Worm (Caenorhabditis elegans) whole organism, late embryonic: Measurements from ENCODE around the gene C30G4.4.

Experiments used
- C08G9.2 ChIP-seq: sonication (generic microtip); optimal IDR thresholded peaks from 2 replicates; lab custom pipeline; 2016; ENCODE audit warnings: mild to moderate bottlenecking, missing genetic modification characterization, moderate library complexity, missing compliant biosample characterization
- C38D4.7 ChIP-seq: fragments of 200-800 bp; sonication (Bioruptor generic); optimal IDR thresholded peaks from 2 replicates; lab custom pipeline; 2018; ENCODE audit warnings: mild to moderate bottlenecking, missing genetic modification characterization, moderate library complexity, missing compliant biosample characterization
- F13H6.1 ChIP-seq: sonication (generic microtip); optimal IDR thresholded peaks from 2 replicates; lab custom pipeline; 2016; ENCODE audit warnings: missing genetic modification characterization, missing compliant biosample characterization
- K02D7.2 ChIP-seq: sonication (generic microtip); optimal IDR thresholded peaks from 2 replicates; lab custom pipeline; 2017; ENCODE audit warnings: mild to moderate bottlenecking, missing genetic modification characterization, missing compliant biosample characterization
- T23F11.4 ChIP-seq: fragments of 200-800 bp; sonication (Bioruptor generic); optimal IDR thresholded peaks from 2 replicates; lab custom pipeline; 2018; ENCODE audit warnings: mild to moderate bottlenecking, missing genetic modification characterization, missing compliant biosample characterization
- Y22D7AL.16 ChIP-seq: sonication (generic microtip); optimal IDR thresholded peaks from 2 replicates; lab custom pipeline; 2016; ENCODE audit warnings: missing genetic modification characterization, missing compliant biosample characterization
- ahr-1 ChIP-seq: sonication (generic microtip); optimal IDR thresholded peaks from 2 replicates; lab custom pipeline; 2016; ENCODE audit warnings: missing genetic modification characterization, missing compliant biosample characterization
- ama-1 ChIP-seq: fragments of 150-350 bp; optimal IDR thresholded peaks from 2 replicates; lab custom pipeline; 2014
- ceh-18 ChIP-seq: sonication (generic microtip); optimal IDR thresholded peaks from 2 replicates; lab custom pipeline; 2016; ENCODE audit warnings: missing genetic modification characterization, missing compliant biosample characterization
- ceh-2 ChIP-seq: sonication (generic microtip); optimal IDR thresholded peaks from 2 replicates; lab custom pipeline; 2016; ENCODE audit warnings: missing genotype, missing genetic modification characterization, missing compliant biosample characterization
- ceh-24 ChIP-seq: sonication (generic microtip); optimal IDR thresholded peaks from 2 replicates; lab custom pipeline; 2016; ENCODE audit warnings: mild to moderate bottlenecking, missing genetic modification characterization, missing compliant biosample characterization
- ceh-48 ChIP-seq: sonication (generic microtip); optimal IDR thresholded peaks from 2 replicates; lab custom pipeline; 2016; ENCODE audit warnings: missing genetic modification characterization, inconsistent platforms, missing compliant biosample characterization
- ceh-6 ChIP-seq: fragments of 200-800 bp; sonication (Bioruptor generic); optimal IDR thresholded peaks from 2 replicates; lab custom pipeline; 2018; ENCODE audit warnings: mild to moderate bottlenecking, missing genetic modification characterization, missing compliant biosample characterization
- dmd-4 ChIP-seq: sonication (generic microtip); optimal IDR thresholded peaks from 2 replicates; lab custom pipeline; 2016; ENCODE audit warnings: borderline replicate concordance, missing genetic modification characterization, missing compliant biosample characterization
- elt-2 ChIP-seq: sonication (generic microtip); optimal IDR thresholded peaks from 2 replicates; lab custom pipeline; 2016; ENCODE audit warnings: missing genetic modification reagents, missing genetic modification characterization, missing compliant biosample characterization
- elt-4 ChIP-seq: sonication (generic microtip); optimal IDR thresholded peaks from 2 replicates; lab custom pipeline; 2016; ENCODE audit warnings: missing genetic modification characterization, missing compliant biosample characterization
- eyg-1 ChIP-seq: sonication (generic microtip); optimal IDR thresholded peaks from 2 replicates; lab custom pipeline; 2016; ENCODE audit warnings: missing genotype, missing genetic modification characterization, missing compliant biosample characterization
- hlh-13 ChIP-seq: fragments of 200-800 bp; sonication (Bioruptor generic); optimal IDR thresholded peaks from 2 replicates; lab custom pipeline; 2018; ENCODE audit warnings: mild to moderate bottlenecking, missing genetic modification characterization, missing compliant biosample characterization
- hlh-15 ChIP-seq: sonication (generic microtip); optimal IDR thresholded peaks from 2 replicates; lab custom pipeline; 2016; ENCODE audit warnings: missing genetic modification characterization, missing compliant biosample characterization
- hlh-30 ChIP-seq: sonication (generic microtip); optimal IDR thresholded peaks from 2 replicates; lab custom pipeline; 2017; ENCODE audit warnings: antibody characterized with exemption, missing genetic modification characterization, missing compliant biosample characterization; ENCODE audit not compliant: insufficient read depth
- hlh-8 ChIP-seq: sonication (generic microtip); optimal IDR thresholded peaks from 2 replicates; lab custom pipeline; 2016; ENCODE audit warnings: missing genotype, missing genetic modification characterization, missing compliant biosample characterization
- madf-2 ChIP-seq: sonication (generic microtip); optimal IDR thresholded peaks from 2 replicates; lab custom pipeline; 2017; ENCODE audit warnings: missing genetic modification characterization, missing compliant biosample characterization
- nfya-1 ChIP-seq: sonication (generic microtip); optimal IDR thresholded peaks from 2 replicates; lab custom pipeline; 2017; ENCODE audit warnings: missing genetic modification characterization, mild to moderate bottlenecking, missing compliant biosample characterization, antibody characterized with exemption, moderate library complexity
- nhr-232 ChIP-seq: sonication (generic microtip); optimal IDR thresholded peaks from 2 replicates; lab custom pipeline; 2016; ENCODE audit warnings: missing genetic modification characterization, missing compliant biosample characterization
- npax-4 ChIP-seq: sonication (generic microtip); optimal IDR thresholded peaks from 2 replicates; lab custom pipeline; 2016; ENCODE audit warnings: missing genetic modification characterization, missing compliant biosample characterization
- odd-2 ChIP-seq: sonication (generic microtip); optimal IDR thresholded peaks from 2 replicates; lab custom pipeline; 2017; ENCODE audit warnings: antibody characterized with exemption, mild to moderate bottlenecking, missing genetic modification characterization, missing compliant biosample characterization
- pax-1 ChIP-seq: fragments of 150-350 bp; optimal IDR thresholded peaks from 2 replicates; lab custom pipeline; 2014; ENCODE audit warnings: missing biosample characterization, missing genetic modification characterization
- pha-4 ChIP-seq: fragments of 150-350 bp; optimal IDR thresholded peaks from 2 replicates; lab custom pipeline; 2018; ENCODE audit warnings: missing biosample characterization, missing genetic modification reagents, missing genetic modification characterization
- pqm-1 ChIP-seq: sonication (generic microtip); optimal IDR thresholded peaks from 2 replicates; lab custom pipeline; 2016; ENCODE audit warnings: missing genetic modification characterization, missing compliant biosample characterization
- rnt-1 ChIP-seq: sonication (generic microtip); optimal IDR thresholded peaks from 2 replicates; lab custom pipeline; 2016; ENCODE audit warnings: missing genetic modification characterization, missing compliant biosample characterization
- sox-4 ChIP-seq: sonication (generic microtip); optimal IDR thresholded peaks from 2 replicates; lab custom pipeline; 2017; ENCODE audit warnings: mild to moderate bottlenecking, missing genetic modification characterization, inconsistent platforms, missing compliant biosample characterization
- tbx-2 ChIP-seq: sonication (generic microtip); optimal IDR thresholded peaks from 2 replicates; lab custom pipeline; 2016; ENCODE audit warnings: missing genetic modification characterization, missing compliant biosample characterization
- tbx-7 ChIP-seq: sonication (generic microtip); optimal IDR thresholded peaks from 2 replicates; lab custom pipeline; 2016; ENCODE audit warnings: missing genotype, missing genetic modification characterization, missing compliant biosample characterization
- ttx-3 ChIP-seq: sonication (generic microtip); optimal IDR thresholded peaks from 2 replicates; lab custom pipeline; 2016; ENCODE audit warnings: missing genetic modification reagents, missing genetic modification characterization, missing compliant biosample characterization
- unc-3 ChIP-seq, 2 experiments: fragments of 200-800 bp in 1 of 2; sonication (Bioruptor generic) in 1 of 2; sonication (generic microtip) in 1 of 2; conservative IDR thresholded peaks in 1 of 2; optimal IDR thresholded peaks in 1 of 2; 2 replicates each; pipeline versions ENCODE4 v1.3.6 to Lab custom; 2016 to 2022; ENCODE audit warnings: missing compliant biosample characterization in 2 of 2, missing genetic modification characterization in 2 of 2, missing genetic modification reagents in 1 of 2
- unc-42 ChIP-seq: sonication (generic microtip); optimal IDR thresholded peaks from 2 replicates; lab custom pipeline; 2016; ENCODE audit warnings: missing genotype, missing genetic modification characterization, missing compliant biosample characterization
- unc-55 ChIP-seq: sonication (generic microtip); optimal IDR thresholded peaks from 2 replicates; lab custom pipeline; 2017; ENCODE audit warnings: missing biosample characterization, missing genetic modification reagents, missing genetic modification characterization
- unc-86 ChIP-seq: sonication (generic microtip); optimal IDR thresholded peaks from 2 replicates; lab custom pipeline; 2016; ENCODE audit warnings: missing genetic modification characterization, missing compliant biosample characterization
- ztf-16 ChIP-seq: sonication (generic microtip); optimal IDR thresholded peaks from 2 replicates; lab custom pipeline; 2017; ENCODE audit warnings: missing genetic modification characterization, missing compliant biosample characterization

The C30G4.4 gene

ce11 chrX:17042946-17043345, 29.0 kb downstream of the C30G4.4 start, which contains the start of gene F35B3.7:
Gene F35B3.7, minus strand, starts transcription at chrX:17043078.
- TF ChIP-seq ceh-18 (tag; lab: Kevin White, UChicago) (peak; percentile 84), odd-2 (no peak), rnt-1 (tag; lab: Kevin White, UChicago) (peak; percentile 44), T23F11.4 (no peak), nhr-232 (no peak), unc-55 (GFP tag; lab: Kevin White, UChicago) (peak; percentile 14)
- TF ChIP-seq, all 69 proteins: peak for 3

ce11 chrX:17041571-17041970, 30.4 kb downstream of the C30G4.4 start:
- TF ChIP-seq unc-55 (GFP tag; lab: Kevin White, UChicago) (peak; percentile 32), ceh-24 (tag; lab: Kevin White, UChicago) (no peak), nfya-1 (tag; lab: Kevin White, UChicago) (no peak), eyg-1 (tag; lab: Kevin White, UChicago) (no peak)

- TF ChIP-seq pha-4 (tag; lab: Kevin White, UChicago) = no peak
- no peak for TF ChIP-seq tbx-2
- TF ChIP-seq unc-86 = no peak
- no peak for TF ChIP-seq odd-2
- TF ChIP-seq hlh-13 = no peak
- no peak for TF ChIP-seq ceh-24 (tag; lab: Kevin White, UChicago)
- TF ChIP-seq F13H6.1 (tag; lab: Kevin White, UChicago) = no peak
- TF ChIP-seq npax-4 = no peak
- TF ChIP-seq, all 69 proteins: peak for 0
Measured at ce11 chrX:17038616-17039015, 33.4 kb downstream of the C30G4.4 start.

- TF ChIP-seq unc-55 (GFP tag; lab: Kevin White, UChicago) = peak; percentile 42
- TF ChIP-seq hlh-8 (tag; lab: Kevin White, UChicago) = no peak
- TF ChIP-seq, all 69 proteins: peak for 1
Measured at ce11 chrX:17034773-17035172, 37.2 kb downstream of the C30G4.4 start.

DNA sequence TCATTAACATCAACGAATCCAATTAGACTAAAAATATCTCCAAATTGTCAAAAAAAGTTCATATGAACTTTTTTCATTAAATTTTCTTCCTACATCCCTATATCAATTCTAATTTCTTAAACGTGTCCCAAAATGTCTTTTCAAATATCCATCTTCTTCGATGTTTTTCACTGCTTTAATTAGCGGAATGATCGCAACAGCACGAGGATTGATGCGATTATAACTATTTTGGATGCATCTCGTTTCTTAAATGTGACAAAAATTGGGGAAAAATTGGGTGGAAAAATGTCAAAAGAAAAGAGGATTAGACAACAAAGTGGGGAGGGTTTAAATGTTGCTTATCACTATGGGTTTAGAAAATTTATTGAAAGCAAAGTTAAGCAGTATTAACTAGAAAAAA, 37.8 kb downstream of the C30G4.4 start:
- no peak for TF ChIP-seq hlh-8 (tag; lab: Kevin White, UChicago)
- TF ChIP-seq elt-4 (tag; lab: Kevin White, UChicago) = no peak
- TF ChIP-seq dmd-4 (tag; lab: Kevin White, UChicago) = no peak

DNA sequence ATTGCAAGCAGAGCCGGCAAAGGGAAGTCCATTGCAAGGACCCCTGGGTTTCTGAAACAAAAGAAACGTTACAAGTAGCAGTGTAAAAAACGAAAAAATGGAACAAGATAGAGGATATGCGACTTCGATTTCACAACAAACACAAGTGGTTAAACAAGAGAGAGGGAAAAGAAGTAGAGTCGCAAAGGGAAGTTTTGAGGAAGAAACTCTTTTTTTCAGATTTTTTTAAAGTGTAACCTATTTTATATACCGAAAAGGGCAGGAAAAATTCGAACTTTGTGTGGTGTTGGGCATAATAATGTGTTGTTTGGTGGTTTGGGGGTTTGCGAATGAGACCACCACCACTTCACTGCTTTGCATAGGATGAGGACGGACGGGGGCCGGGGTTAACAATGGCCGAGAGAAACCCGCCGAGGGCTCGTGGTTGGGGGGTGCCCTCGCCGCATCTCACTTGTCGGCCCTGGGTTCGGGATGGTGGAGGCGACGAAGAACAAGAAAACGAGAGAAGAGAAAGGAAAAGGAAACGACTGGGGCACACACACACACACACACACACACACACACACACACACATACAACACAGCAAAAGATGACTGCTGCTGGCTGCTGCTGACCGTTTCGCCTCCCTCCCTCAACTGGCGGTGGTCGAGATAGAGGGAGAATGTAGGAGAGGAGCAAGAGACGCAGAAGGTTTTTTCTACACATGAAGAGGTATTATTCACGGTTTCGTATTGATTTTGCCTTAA, 41.6 kb downstream of the C30G4.4 start, which contains the start of gene ptrn-1:
ptrn-1 (minus strand) TSS at position 51 of the 746 bp plus-strand sequence.
- peak; percentile 57 for TF ChIP-seq C08G9.2 (tag; lab: Kevin White, UChicago)
- no peak for TF ChIP-seq ama-1
- peak; percentile 30 for TF ChIP-seq ceh-6 (GFP tag; lab: Kevin White, UChicago)
- no peak for TF ChIP-seq Y22D7AL.16 (tag; lab: Kevin White, UChicago)
- TF ChIP-seq hlh-30 (tag; lab: Kevin White, UChicago) = peak; percentile 73
- peak; percentile 10 for TF ChIP-seq C38D4.7 (GFP tag; lab: Kevin White, UChicago)
- peak; percentile 34 for TF ChIP-seq unc-42 (tag; lab: Kevin White, UChicago)
- TF ChIP-seq ztf-16 (tag; lab: Kevin White, UChicago) = peak; percentile 52
- no peak for TF ChIP-seq ahr-1 (tag; lab: Kevin White, UChicago)
- no peak for TF ChIP-seq tbx-7 (tag; lab: Kevin White, UChicago)
- TF ChIP-seq pqm-1 (tag; lab: Kevin White, UChicago) = peak; percentile 26
- no peak for TF ChIP-seq madf-2
- no peak for TF ChIP-seq elt-4 (tag; lab: Kevin White, UChicago)
- TF ChIP-seq hlh-8 (tag; lab: Kevin White, UChicago) = no peak
- peak; percentile 21 for TF ChIP-seq ceh-48 (tag; lab: Kevin White, UChicago)
- TF ChIP-seq ceh-2 (tag; lab: Kevin White, UChicago) = peak; percentile 38
- peak; percentile 21 for TF ChIP-seq K02D7.2 (tag; lab: Kevin White, UChicago)
- no peak for TF ChIP-seq sox-4 (tag; lab: Kevin White, UChicago)
- no peak for TF ChIP-seq unc-3 (GFP tag; conservative IDR thresholded peaks at IDR 0.05; lab: Robert Waterston, UW)
- TF ChIP-seq unc-3 (tag; optimal IDR thresholded peaks at IDR 0.05; lab: Kevin White, UChicago) = peak; percentile 67
- peak; percentile 56 for TF ChIP-seq unc-55 (GFP tag; lab: Kevin White, UChicago)
- peak; percentile 41 for TF ChIP-seq T23F11.4
- TF ChIP-seq pax-1 (tag; lab: Kevin White, UChicago) = no peak
- TF ChIP-seq eyg-1 (tag; lab: Kevin White, UChicago) = peak; percentile 22
- no peak for TF ChIP-seq ceh-24 (tag; lab: Kevin White, UChicago)
- TF ChIP-seq unc-86 = peak; percentile 37
- peak; percentile 42 for TF ChIP-seq elt-2
- TF ChIP-seq hlh-15 (tag; lab: Kevin White, UChicago) = no peak
- TF ChIP-seq ceh-18 (tag; lab: Kevin White, UChicago) = peak; percentile 83
- peak; percentile 30 for TF ChIP-seq ttx-3
- TF ChIP-seq F13H6.1 (tag; lab: Kevin White, UChicago) = no peak
- peak; percentile 72 for TF ChIP-seq nfya-1 (tag; lab: Kevin White, UChicago)
